Fruit fly (Drosophila melanogaster) whole organism, prepupa: ENCODE measurements around the gene SrpRalpha.
A peak's percentile ranks its signal among the peaks of the same experiment; 100 is the strongest.

Source experiments
- Blimp-1 ChIP-seq: fragments of 200-800 bp; sonication (Bioruptor generic); optimal IDR thresholded peaks from 3 replicates; lab custom pipeline; 2017; ENCODE audit warnings: missing biosample characterization, missing genetic modification characterization, mild to moderate bottlenecking, moderate library complexity, missing genetic modification reagents
- CG10631 ChIP-seq: fragments of 200-800 bp; sonication (Bioruptor generic); optimal IDR thresholded peaks from 2 replicates; lab custom pipeline; 2016; ENCODE audit warnings: missing biosample characterization, missing genetic modification characterization
- CG10669 ChIP-seq: fragments of 200-800 bp; sonication (Bioruptor generic); optimal IDR thresholded peaks from 3 replicates; lab custom pipeline; 2018; ENCODE audit warnings: missing biosample characterization, mild to moderate bottlenecking, missing genetic modification characterization, moderate library complexity
- CG11762 ChIP-seq: fragments of 200-800 bp; sonication (Bioruptor generic); optimal IDR thresholded peaks from 3 replicates; lab custom pipeline; 2016; ENCODE audit warnings: missing biosample characterization, missing genetic modification characterization; ENCODE audit not compliant: insufficient read depth
- CG15336 ChIP-seq: fragments of 200-800 bp; sonication (Bioruptor generic); IDR thresholded peaks from 2 replicates; pipeline ENCODE4 v1.3.6; 2022; ENCODE audit warnings: missing biosample characterization, missing genetic modification characterization
- CG1621 ChIP-seq: fragments of 200-800 bp; sonication (Bioruptor generic); optimal IDR thresholded peaks from 3 replicates; lab custom pipeline; 2018; ENCODE audit warnings: missing biosample characterization, mild to moderate bottlenecking, missing genetic modification characterization
- CG16779 ChIP-seq: fragments of 200-800 bp; sonication (Bioruptor generic); optimal IDR thresholded peaks from 3 replicates; lab custom pipeline; 2017; ENCODE audit warnings: missing biosample characterization, mild to moderate bottlenecking, missing genetic modification characterization
- CG3032 ChIP-seq: fragments of 200-800 bp; optimal IDR thresholded peaks from 2 replicates; lab custom pipeline; 2019; ENCODE audit warnings: missing biosample characterization, mild to moderate bottlenecking, missing genetic modification characterization, moderate library complexity
- CG31627 ChIP-seq: fragments of 200-800 bp; sonication (Bioruptor generic); optimal IDR thresholded peaks from 3 replicates; lab custom pipeline; 2016; ENCODE audit warnings: missing biosample characterization, missing genetic modification characterization
- CG3919 ChIP-seq: fragments of 200-800 bp; sonication (Bioruptor generic); optimal IDR thresholded peaks from 3 replicates; lab custom pipeline; 2016; ENCODE audit warnings: missing biosample characterization, missing genetic modification characterization
- CG4318 ChIP-seq: fragments of 200-800 bp; sonication (Bioruptor generic); optimal IDR thresholded peaks from 3 replicates; lab custom pipeline; 2017; ENCODE audit warnings: missing biosample characterization, mild to moderate bottlenecking, missing genetic modification characterization
- CG6792 ChIP-seq: fragments of 200-800 bp; sonication (Bioruptor generic); optimal IDR thresholded peaks from 3 replicates; lab custom pipeline; 2016; ENCODE audit warnings: missing biosample characterization, missing genetic modification characterization
- CG6808 ChIP-seq: fragments of 200-800 bp; sonication (Bioruptor generic); optimal IDR thresholded peaks from 3 replicates; lab custom pipeline; 2017; ENCODE audit warnings: missing biosample characterization, missing genetic modification characterization, mild to moderate bottlenecking, moderate library complexity, missing genetic modification reagents
- CG6854 ChIP-seq: fragments of 200-800 bp; sonication (Bioruptor generic); optimal IDR thresholded peaks from 2 replicates; lab custom pipeline; 2017; ENCODE audit warnings: missing biosample characterization, mild to moderate bottlenecking, missing genetic modification characterization
- CG7368 ChIP-seq: fragments of 200-800 bp; sonication (Bioruptor generic); optimal IDR thresholded peaks from 3 replicates; lab custom pipeline; 2016; ENCODE audit warnings: missing biosample characterization, missing genetic modification characterization
- CG8119 ChIP-seq: fragments of 200-800 bp; sonication (Bioruptor generic); IDR thresholded peaks from 3 replicates; pipeline ENCODE4 v1.3.6; 2022; ENCODE audit warnings: missing biosample characterization, missing genetic modification characterization
- CG8319 ChIP-seq: fragments of 200-800 bp; sonication (Bioruptor generic); optimal IDR thresholded peaks from 3 replicates; lab custom pipeline; 2016; ENCODE audit warnings: missing biosample characterization, missing genetic modification characterization
- CG8632 ChIP-seq: fragments of 200-800 bp; sonication (Bioruptor generic); optimal IDR thresholded peaks from 3 replicates; lab custom pipeline; 2016; ENCODE audit warnings: missing biosample characterization, missing genetic modification characterization
- Eip75B ChIP-seq: fragments of 200-800 bp; sonication (Bioruptor generic); optimal IDR thresholded peaks from 3 replicates; lab custom pipeline; 2016; ENCODE audit warnings: missing biosample characterization, missing genetic modification characterization
- Eip78C ChIP-seq: fragments of 200-800 bp; sonication (Bioruptor generic); peaks from one replicate; lab custom pipeline; 2016; ENCODE audit warnings: missing biosample characterization, missing genetic modification characterization
- Hr38 ChIP-seq: sonication (Bioruptor generic); optimal IDR thresholded peaks from 2 replicates; lab custom pipeline; 2016; ENCODE audit warnings: missing biosample characterization, missing genetic modification characterization
- Hr39 ChIP-seq: fragments of 200-800 bp; sonication (Bioruptor generic); optimal IDR thresholded peaks from 2 replicates; lab custom pipeline; 2016; ENCODE audit warnings: missing biosample characterization, missing genetic modification characterization
- Hr4 ChIP-seq: fragments of 200-800 bp; sonication (Bioruptor generic); optimal IDR thresholded peaks from 3 replicates; lab custom pipeline; 2016; ENCODE audit warnings: missing biosample characterization, missing genetic modification characterization
- Lpt ChIP-seq: fragments of 200-800 bp; sonication (Bioruptor generic); optimal IDR thresholded peaks from 3 replicates; lab custom pipeline; 2016; ENCODE audit warnings: missing biosample characterization, missing genetic modification characterization
- Met ChIP-seq: fragments of 200-800 bp; sonication (Bioruptor generic); optimal IDR thresholded peaks from 3 replicates; lab custom pipeline; 2016; ENCODE audit warnings: missing biosample characterization, missing genetic modification characterization
- Smox ChIP-seq: fragments of 200-800 bp; sonication (Bioruptor generic); optimal IDR thresholded peaks from 3 replicates; lab custom pipeline; 2016; ENCODE audit warnings: missing biosample characterization, missing genetic modification characterization
- Sox102F ChIP-seq: fragments of 200-800 bp; sonication (Bioruptor generic); optimal IDR thresholded peaks from 2 replicates; lab custom pipeline; 2016; ENCODE audit warnings: missing biosample characterization, mild to moderate bottlenecking, missing genetic modification characterization
- Sox14 ChIP-seq: fragments of 200-800 bp; sonication (Bioruptor generic); optimal IDR thresholded peaks from 3 replicates; lab custom pipeline; 2016; ENCODE audit warnings: missing biosample characterization, missing genetic modification characterization
- Sox15 ChIP-seq: fragments of 200-800 bp; sonication (Bioruptor generic); optimal IDR thresholded peaks from 3 replicates; lab custom pipeline; 2016; ENCODE audit warnings: missing biosample characterization, missing genetic modification characterization
- achi ChIP-seq: fragments of 200-800 bp; sonication (Bioruptor generic); optimal IDR thresholded peaks from 3 replicates; lab custom pipeline; 2016; ENCODE audit warnings: missing biosample characterization, missing genetic modification characterization
- acj6 ChIP-seq: fragments of 200-800 bp; sonication (Bioruptor generic); optimal IDR thresholded peaks from 3 replicates; lab custom pipeline; 2016; ENCODE audit warnings: missing biosample characterization, missing genetic modification characterization
- cyc ChIP-seq: fragments of 200-800 bp; sonication (Bioruptor generic); optimal IDR thresholded peaks from 3 replicates; lab custom pipeline; 2016; ENCODE audit warnings: missing biosample characterization, missing genetic modification characterization
- dac ChIP-seq: fragments of 200-800 bp; sonication (Bioruptor generic); optimal IDR thresholded peaks from 2 replicates; lab custom pipeline; 2017; ENCODE audit warnings: missing biosample characterization, mild to moderate bottlenecking, missing genetic modification characterization
- dsx ChIP-seq: fragments of 200-800 bp; optimal IDR thresholded peaks from 3 replicates; lab custom pipeline; 2019; ENCODE audit warnings: missing biosample characterization, mild to moderate bottlenecking, missing genetic modification characterization, moderate library complexity; ENCODE audit not compliant: poor library complexity, severe bottlenecking
- eg ChIP-seq: fragments of 200-800 bp; sonication (Bioruptor generic); IDR thresholded peaks from 3 replicates; pipeline ENCODE4 v1.3.6; 2022; ENCODE audit warnings: missing biosample characterization, missing genetic modification characterization
- esn ChIP-seq: fragments of 200-800 bp; sonication (Bioruptor generic); optimal IDR thresholded peaks from 2 replicates; lab custom pipeline; 2016; ENCODE audit warnings: missing biosample characterization, mild to moderate bottlenecking, missing genetic modification characterization, moderate library complexity
- fd59A ChIP-seq: fragments of 200-800 bp; sonication (Bioruptor generic); optimal IDR thresholded peaks from 2 replicates; lab custom pipeline; 2017; ENCODE audit warnings: missing biosample characterization, mild to moderate bottlenecking, missing genetic modification characterization, missing genetic modification reagents
- fd85E ChIP-seq: fragments of 200-800 bp; sonication (Bioruptor generic); optimal IDR thresholded peaks from 3 replicates; lab custom pipeline; 2016; ENCODE audit warnings: missing biosample characterization, missing genetic modification characterization
- fkh ChIP-seq: fragments of 200-800 bp; sonication (Bioruptor generic); optimal IDR thresholded peaks from 3 replicates; lab custom pipeline; 2017; ENCODE audit warnings: missing biosample characterization, mild to moderate bottlenecking, missing genetic modification characterization, moderate library complexity
- lz ChIP-seq: fragments of 200-800 bp; sonication (Bioruptor generic); optimal IDR thresholded peaks from 3 replicates; lab custom pipeline; 2016; ENCODE audit warnings: missing biosample characterization, missing genetic modification characterization
- net ChIP-seq: fragments of 200-800 bp; sonication (Bioruptor generic); optimal IDR thresholded peaks from 3 replicates; lab custom pipeline; 2016; ENCODE audit warnings: missing biosample characterization, missing genetic modification characterization
- pdm3 ChIP-seq: fragments of 200-800 bp; sonication (Bioruptor generic); optimal IDR thresholded peaks from 3 replicates; lab custom pipeline; 2016; ENCODE audit warnings: missing biosample characterization, missing genetic modification characterization
- spab ChIP-seq: fragments of 200-800 bp; sonication (Bioruptor generic); optimal IDR thresholded peaks from 2 replicates; lab custom pipeline; 2017; ENCODE audit warnings: missing biosample characterization, mild to moderate bottlenecking, missing genetic modification characterization, missing genetic modification reagents
- ss ChIP-seq, 2 experiments: fragments of 200-800 bp; sonication (Bioruptor generic); optimal IDR thresholded peaks; 2 replicates in 1 of 2; 3 replicates in 1 of 2; lab custom pipeline; 2017 to 2018; ENCODE audit warnings: mild to moderate bottlenecking in 2 of 2, missing biosample characterization in 2 of 2, missing genetic modification characterization in 2 of 2, moderate library complexity in 1 of 2
- svp ChIP-seq: fragments of 200-800 bp; sonication (Bioruptor generic); peaks from one replicate; lab custom pipeline; 2016; ENCODE audit warnings: missing biosample characterization, missing genetic modification characterization
- topi ChIP-seq: fragments of 200-800 bp; sonication (Bioruptor generic); optimal IDR thresholded peaks from 3 replicates; lab custom pipeline; 2016; ENCODE audit warnings: missing biosample characterization, missing genetic modification characterization
- vri ChIP-seq: fragments of 200-800 bp; sonication (Bioruptor generic); optimal IDR thresholded peaks from 3 replicates; lab custom pipeline; 2016; ENCODE audit warnings: missing biosample characterization, mild to moderate bottlenecking, missing genetic modification characterization

SrpRalpha gene

dm6 chrX:11083007-11083406, 45.9 kb downstream of the SrpRalpha start:
- TF ChIP-seq dac (GFP tag; lab: Kevin White, UChicago) (no peak), Sox102F (no peak), ss (GFP tag; optimal IDR thresholded peaks at IDR 0.05; lab: Kevin White, UChicago) (no peak), CG6792 (no peak), CG6854 (GFP tag; lab: Kevin White, UChicago) (no peak), Eip78C (no peak), net (no peak), CG8319 (GFP tag; lab: Kevin White, UChicago) (no peak), CG4318 (no peak), CG11762 (GFP tag; lab: Kevin White, UChicago) (no peak), CG6808 (GFP tag; lab: Kevin White, UChicago) (no peak), dsx (GFP tag; lab: Kevin White, UChicago) (no peak)

- no peak for TF ChIP-seq CG1621
- peak; percentile 41 for TF ChIP-seq Eip78C
- TF ChIP-seq esn = no peak
- no peak for TF ChIP-seq pdm3
- no peak for TF ChIP-seq CG8119 (GFP tag; lab: Robert Waterston, UW)
- TF ChIP-seq Hr4 = no peak
Measured at dm6 chrX:11081834-11082233, 47.1 kb downstream of the SrpRalpha start.

- TF ChIP-seq CG4318 (peak; percentile 32), spab (peak; percentile 39), acj6 (GFP tag; lab: Kevin White, UChicago) (no peak), CG16779 (tag; lab: Kevin White, UChicago) (no peak), Sox15 (no peak), achi (GFP tag; lab: Kevin White, UChicago) (peak; percentile 49), Lpt (GFP tag; lab: Kevin White, UChicago) (peak; percentile 6), CG8319 (GFP tag; lab: Kevin White, UChicago) (no peak), Met (no peak), Sox14 (GFP tag; lab: Kevin White, UChicago) (peak; percentile 34), Blimp-1 (no peak), CG1621 (peak; percentile 13), fd59A (peak; percentile 41), Hr38 (GFP tag; lab: Kevin White, UChicago) (no peak), Hr4 (no peak), CG3032 (no peak), eg (GFP tag; lab: Robert Waterston, UW) (peak; percentile 79), fkh (GFP tag; lab: Kevin White, UChicago) (no peak), CG10631 (peak; percentile 45), vri (GFP tag; lab: Kevin White, UChicago) (no peak), dac (GFP tag; lab: Kevin White, UChicago) (no peak), Eip75B (GFP tag; lab: Kevin White, UChicago) (peak; percentile 25), Smox (GFP tag; lab: Kevin White, UChicago) (peak; percentile 9), CG3919 (GFP tag; lab: Kevin White, UChicago) (peak; percentile 33), CG6808 (GFP tag; lab: Kevin White, UChicago) (peak; percentile 32), ss (GFP tag; optimal IDR thresholded peaks at IDR 0.05; lab: Kevin White, UChicago) (no peak), pdm3 (peak; percentile 59), cyc (GFP tag; lab: Kevin White, UChicago) (peak; percentile 26), CG10669 (GFP tag; lab: Kevin White, UChicago) (peak; percentile 60), lz (GFP tag; lab: Kevin White, UChicago) (no peak), Hr39 (GFP tag; lab: Kevin White, UChicago) (peak; percentile 33), CG15336 (GFP tag; lab: Robert Waterston, UW) (peak; percentile 67), topi (GFP tag; lab: Kevin White, UChicago) (peak; percentile 30), CG8119 (GFP tag; lab: Robert Waterston, UW) (peak; percentile 71), CG8632 (GFP tag; lab: Kevin White, UChicago) (no peak), dsx (GFP tag; lab: Kevin White, UChicago) (no peak), svp (GFP tag; lab: Kevin White, UChicago) (peak; percentile 51), fd85E (GFP tag; lab: Kevin White, UChicago) (no peak), CG31627 (GFP tag; lab: Kevin White, UChicago) (peak; percentile 14), CG7368 (no peak), CG11762 (GFP tag; lab: Kevin White, UChicago) (peak; percentile 30), CG6792 (peak; percentile 40)
Measured at dm6 chrX:11081242-11081641, 47.6 kb downstream of the SrpRalpha start.
